Worm (Caenorhabditis elegans) whole organism, L1 larva: ENCODE measurements around the gene Y51H4A.1.

ENCODE experiments used
- aly-2 ChIP-seq: fragments of 150-350 bp; optimal IDR thresholded peaks from 2 replicates; lab custom pipeline; 2014; ENCODE audit warnings: missing biosample characterization, missing genetic modification characterization
- ama-1 ChIP-seq: fragments of 150-350 bp; optimal IDR thresholded peaks from 2 replicates; lab custom pipeline; 2014
- ceh-63 ChIP-seq: fragments of 200-800 bp; sonication (Bioruptor generic); optimal IDR thresholded peaks from 2 replicates; lab custom pipeline; 2018; ENCODE audit warnings: mild to moderate bottlenecking, missing genetic modification characterization, missing compliant biosample characterization
- egl-27 ChIP-seq, 2 experiments: fragments of 150-350 bp in 1 of 2; sonication (generic microtip); optimal IDR thresholded peaks; 3 replicates each; lab custom pipeline; 2017 to 2018; ENCODE audit warnings: missing biosample characterization in 2 of 2, missing genetic modification characterization in 2 of 2, missing genetic modification reagents in 2 of 2
- lin-13 ChIP-seq: fragments of 150-350 bp; optimal IDR thresholded peaks from 2 replicates; lab custom pipeline; 2014; ENCODE audit warnings: missing biosample characterization, missing genetic modification reagents, missing genetic modification characterization
- lin-39 ChIP-seq: fragments of 150-350 bp; optimal IDR thresholded peaks from 2 replicates; lab custom pipeline; 2014; ENCODE audit warnings: missing biosample characterization, missing genetic modification reagents, missing genetic modification characterization
- nhr-11 ChIP-seq: fragments of 150-350 bp; optimal IDR thresholded peaks from 2 replicates; lab custom pipeline; 2014; ENCODE audit warnings: missing biosample characterization, missing genetic modification characterization
- nhr-237 ChIP-seq: fragments of 150-350 bp; optimal IDR thresholded peaks from 2 replicates; lab custom pipeline; 2014; ENCODE audit warnings: missing biosample characterization, missing genetic modification characterization
- nhr-28 ChIP-seq: fragments of 150-350 bp; optimal IDR thresholded peaks from 2 replicates; lab custom pipeline; 2014; ENCODE audit warnings: missing biosample characterization, missing genetic modification characterization
- nhr-85 ChIP-seq: sonication (generic microtip); peaks from one replicate; lab custom pipeline; 2016; ENCODE audit warnings: missing genetic modification characterization, inconsistent platforms, missing compliant biosample characterization
- snpc-4 ChIP-seq: fragments of 150-350 bp; optimal IDR thresholded peaks from 2 replicates; lab custom pipeline; 2014; ENCODE audit warnings: missing biosample characterization, missing genetic modification characterization
- sptf-1 ChIP-seq: fragments of 150-350 bp; optimal IDR thresholded peaks from 2 replicates; lab custom pipeline; 2014; ENCODE audit warnings: missing biosample characterization, missing genetic modification characterization
- tlp-1 ChIP-seq: fragments of 150-350 bp; optimal IDR thresholded peaks from 2 replicates; lab custom pipeline; 2014; ENCODE audit warnings: missing biosample characterization, missing genetic modification characterization
- unc-130 ChIP-seq: fragments of 150-350 bp; optimal IDR thresholded peaks from 2 replicates; lab custom pipeline; 2017; ENCODE audit warnings: missing biosample characterization, missing genetic modification characterization, inconsistent platforms

DNA sequence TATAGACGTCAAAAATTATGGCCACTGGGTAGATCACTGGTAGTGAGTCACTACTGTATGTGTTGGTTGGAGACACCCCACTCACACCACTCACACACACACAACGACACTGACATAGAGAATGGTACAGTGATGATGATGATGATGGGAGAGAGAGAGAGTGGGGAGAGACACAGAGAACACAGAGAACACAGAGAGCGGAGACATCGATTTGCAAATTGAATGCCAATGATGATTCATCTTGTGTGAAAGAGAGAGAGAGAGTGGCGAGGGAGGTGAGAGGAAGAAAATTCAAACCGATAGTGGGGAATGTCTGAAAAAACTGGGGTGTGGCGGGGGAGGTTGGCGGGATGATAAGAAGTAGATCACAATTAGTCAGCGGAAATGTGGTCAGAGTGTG, 12.9 kb upstream of the Y51H4A.1 start:
- TF ChIP-seq tlp-1 (no peak), nhr-85 (tag; lab: Kevin White, UChicago) (peak; percentile 85), nhr-28 (tag; lab: Kevin White, UChicago) (no peak), lin-39 (tag; lab: Kevin White, UChicago) (no peak), lin-13 (peak; percentile 14), unc-130 (tag; lab: Kevin White, UChicago) (no peak), nhr-11 (tag; lab: Kevin White, UChicago) (no peak), ama-1 (lab: Kevin White, UChicago) (peak; percentile 11), snpc-4 (no peak), ceh-63 (GFP tag; lab: Kevin White, UChicago) (no peak), aly-2 (tag; lab: Kevin White, UChicago) (no peak), nhr-237 (tag; lab: Kevin White, UChicago) (no peak), sptf-1 (tag; lab: Kevin White, UChicago) (no peak), egl-27 (tag; optimal IDR thresholded peaks at IDR 0.05; lab: Kevin White, UChicago) (no peak)
